Fruit fly (Drosophila melanogaster) whole organism, embryonic: ENCODE measurements around the gene VhaPPA1-2.

Experiments
- Aef1 ChIP-seq: fragments of 200-800 bp; sonication (Bioruptor generic); IDR thresholded peaks from 3 replicates; pipeline ENCODE4 v1.3.6; 2022; ENCODE audit warnings: missing biosample characterization, missing genetic modification characterization
- Bdp1 ChIP-seq: fragments of 200-800 bp; sonication (Bioruptor generic); optimal IDR thresholded peaks from 3 replicates; lab custom pipeline; 2016; ENCODE audit warnings: missing biosample characterization, missing genetic modification characterization
- Bgb ChIP-seq: fragments of 200-800 bp; sonication (Bioruptor generic); IDR thresholded peaks from 2 replicates; pipeline ENCODE4 v1.3.6; 2022; ENCODE audit warnings: missing biosample characterization, missing genetic modification characterization; ENCODE audit not compliant: partially characterized antibody
- CG10462 ChIP-seq: fragments of 200-800 bp; sonication (Bioruptor generic); optimal IDR thresholded peaks from 2 replicates; lab custom pipeline; 2016; ENCODE audit warnings: missing biosample characterization, missing genetic modification characterization
- CG10543 ChIP-seq: fragments of 200-800 bp; sonication (Bioruptor generic); optimal IDR thresholded peaks from 3 replicates; lab custom pipeline; 2017; ENCODE audit warnings: missing biosample characterization, mild to moderate bottlenecking, missing genetic modification characterization, moderate library complexity
- CG10654 ChIP-seq: fragments of 200-800 bp; sonication (Bioruptor generic); optimal IDR thresholded peaks from 2 replicates; lab custom pipeline; 2016; ENCODE audit warnings: missing biosample characterization, missing genetic modification characterization
- CG11456 ChIP-seq: fragments of 200-800 bp; sonication (Bioruptor generic); IDR thresholded peaks from 3 replicates; pipeline ENCODE4 v1.3.6; 2022; ENCODE audit warnings: missing biosample characterization, missing genetic modification characterization
- CG11504 ChIP-seq: fragments of 200-800 bp; sonication (Bioruptor generic); optimal IDR thresholded peaks from 3 replicates; lab custom pipeline; 2019; ENCODE audit warnings: missing biosample characterization, mild to moderate bottlenecking, missing genetic modification characterization, moderate library complexity
- CG1603 ChIP-seq: fragments of 200-800 bp; sonication (Bioruptor generic); optimal IDR thresholded peaks from 2 replicates; lab custom pipeline; 2019; ENCODE audit warnings: missing biosample characterization, mild to moderate bottlenecking, missing genetic modification characterization, moderate library complexity
- CG16815 ChIP-seq: fragments of 200-800 bp; sonication (Bioruptor generic); optimal IDR thresholded peaks from 3 replicates; lab custom pipeline; 2017; ENCODE audit warnings: missing biosample characterization, mild to moderate bottlenecking, missing genetic modification characterization
- CG1832 ChIP-seq: fragments of 200-800 bp; sonication (Bioruptor generic); optimal IDR thresholded peaks from 2 replicates; lab custom pipeline; 2017; ENCODE audit warnings: missing biosample characterization, mild to moderate bottlenecking, missing genetic modification characterization, inconsistent platforms
- CG18619 ChIP-seq: fragments of 200-800 bp; sonication (Bioruptor generic); optimal IDR thresholded peaks from 3 replicates; lab custom pipeline; 2017; ENCODE audit warnings: missing biosample characterization, mild to moderate bottlenecking, missing genetic modification characterization
- CG31388 ChIP-seq: fragments of 200-800 bp; sonication (Bioruptor generic); optimal IDR thresholded peaks from 2 replicates; lab custom pipeline; 2016; ENCODE audit warnings: missing biosample characterization, missing genetic modification characterization
- CG32772 ChIP-seq: fragments of 200-800 bp; sonication (Bioruptor generic); IDR thresholded peaks from 2 replicates; pipeline ENCODE4 v1.3.6; 2022; ENCODE audit warnings: missing biosample characterization, missing genetic modification characterization
- CG4820 ChIP-seq: fragments of 200-800 bp; sonication (Bioruptor generic); optimal IDR thresholded peaks from 3 replicates; lab custom pipeline; 2016; ENCODE audit warnings: missing biosample characterization, missing genetic modification characterization
- CG5245 ChIP-seq: fragments of 200-800 bp; sonication (Bioruptor generic); optimal IDR thresholded peaks from 3 replicates; lab custom pipeline; 2016; ENCODE audit warnings: missing biosample characterization, missing genetic modification characterization
- CG6254 ChIP-seq: fragments of 200-800 bp; sonication (Bioruptor generic); optimal IDR thresholded peaks from 3 replicates; lab custom pipeline; 2017; ENCODE audit warnings: mild to moderate bottlenecking, missing biosample characterization, missing genetic modification reagents, missing genetic modification characterization
- CG7372 ChIP-seq: fragments of 200-800 bp; sonication (Bioruptor generic); IDR thresholded peaks from 2 replicates; pipeline ENCODE4 v1.3.6; 2022; ENCODE audit warnings: missing biosample characterization, missing genetic modification characterization
- CG8089 ChIP-seq: fragments of 200-800 bp; sonication (Bioruptor generic); optimal IDR thresholded peaks from 3 replicates; lab custom pipeline; 2016; ENCODE audit warnings: missing biosample characterization, missing genetic modification characterization
- CG9437 ChIP-seq: fragments of 200-800 bp; sonication (Bioruptor generic); optimal IDR thresholded peaks from 2 replicates; lab custom pipeline; 2018; ENCODE audit warnings: missing biosample characterization, mild to moderate bottlenecking, missing genetic modification characterization
- Camta ChIP-seq: fragments of 200-800 bp; sonication (Bioruptor generic); optimal IDR thresholded peaks from 2 replicates; lab custom pipeline; 2016; ENCODE audit warnings: missing biosample characterization, missing genetic modification characterization
- Dbx ChIP-seq: fragments of 200-800 bp; sonication (Bioruptor generic); IDR thresholded peaks from 3 replicates; pipeline ENCODE4 v1.3.6; 2022; ENCODE audit warnings: missing biosample characterization, missing genetic modification characterization
- H15 ChIP-seq: fragments of 200-800 bp; sonication (Bioruptor generic); IDR thresholded peaks from 3 replicates; pipeline ENCODE4 v1.3.6; 2022; ENCODE audit warnings: missing biosample characterization, missing genetic modification characterization
- HLH4C ChIP-seq: fragments of 200-800 bp; sonication (Bioruptor generic); IDR thresholded peaks from 3 replicates; pipeline ENCODE4 v1.3.6; 2022; ENCODE audit warnings: missing biosample characterization, missing genetic modification characterization; ENCODE audit not compliant: partially characterized antibody
- Kr ChIP-seq: fragments of 200-800 bp; sonication (Bioruptor generic); optimal IDR thresholded peaks from 2 replicates; lab custom pipeline; 2017; ENCODE audit warnings: missing biosample characterization, mild to moderate bottlenecking, missing genetic modification characterization
- NC2β ChIP-seq: fragments of 200-800 bp; sonication (Bioruptor generic); optimal IDR thresholded peaks from 2 replicates; lab custom pipeline; 2016; ENCODE audit warnings: missing biosample characterization, missing genetic modification characterization
- NK7.1 ChIP-seq: fragments of 200-800 bp; sonication (Bioruptor generic); optimal IDR thresholded peaks from 3 replicates; lab custom pipeline; 2016; ENCODE audit warnings: missing biosample characterization, missing genetic modification characterization
- NfI ChIP-seq: fragments of 200-800 bp; sonication (Bioruptor generic); optimal IDR thresholded peaks from 3 replicates; lab custom pipeline; 2018; ENCODE audit warnings: missing biosample characterization, mild to moderate bottlenecking, missing genetic modification characterization, moderate library complexity
- Opbp ChIP-seq: fragments of 200-800 bp; sonication (Bioruptor generic); IDR thresholded peaks from 3 replicates; pipeline ENCODE4 v1.3.6; 2022; ENCODE audit warnings: missing biosample characterization, missing genetic modification characterization; ENCODE audit not compliant: partially characterized antibody
- PHDP ChIP-seq: fragments of 200-800 bp; sonication (Bioruptor generic); optimal IDR thresholded peaks from 3 replicates; lab custom pipeline; 2018; ENCODE audit warnings: missing biosample characterization, mild to moderate bottlenecking, missing genetic modification characterization, moderate library complexity
- Rfx ChIP-seq: fragments of 200-800 bp; sonication (Bioruptor generic); IDR thresholded peaks from 2 replicates; pipeline ENCODE4 v1.3.6; 2022; ENCODE audit warnings: missing biosample characterization, missing genetic modification characterization
- Side ChIP-seq: fragments of 200-800 bp; sonication (Bioruptor generic); optimal IDR thresholded peaks from 2 replicates; lab custom pipeline; 2016; ENCODE audit warnings: missing biosample characterization, missing genetic modification characterization
- YL-1 ChIP-seq: fragments of 200-800 bp; sonication (Bioruptor generic); optimal IDR thresholded peaks from 3 replicates; lab custom pipeline; 2017; ENCODE audit warnings: missing biosample characterization, mild to moderate bottlenecking, missing genetic modification characterization
- amos ChIP-seq: fragments of 200-800 bp; sonication (Bioruptor generic); IDR thresholded peaks from 2 replicates; pipeline ENCODE4 v1.3.6; 2022; ENCODE audit warnings: missing biosample characterization, missing genetic modification characterization; ENCODE audit not compliant: partially characterized antibody
- ara ChIP-seq: fragments of 200-800 bp; sonication (Bioruptor generic); IDR thresholded peaks from 2 replicates; pipeline ENCODE4 v1.3.6; 2022; ENCODE audit warnings: missing biosample characterization, missing genetic modification characterization
- cato ChIP-seq: fragments of 200-800 bp; sonication (Bioruptor generic); optimal IDR thresholded peaks from 2 replicates; lab custom pipeline; 2016; ENCODE audit warnings: missing biosample characterization, missing genetic modification characterization, borderline replicate concordance
- eve ChIP-seq, 2 experiments: fragments of >200 bp; optimal IDR thresholded peaks; 2 replicates each; lab custom pipeline; 2017; ENCODE audit warnings: missing biosample characterization in 2 of 2, missing genetic modification characterization in 2 of 2
- gfzf ChIP-seq: fragments of 200-800 bp; sonication (Bioruptor generic); optimal IDR thresholded peaks from 2 replicates; lab custom pipeline; 2016; ENCODE audit warnings: missing biosample characterization, mild to moderate bottlenecking, missing genetic modification characterization, moderate library complexity
- hbn ChIP-seq: fragments of 200-800 bp; sonication (Bioruptor generic); IDR thresholded peaks from 2 replicates; pipeline ENCODE4 v1.3.6; 2022; ENCODE audit warnings: missing biosample characterization, missing genetic modification characterization; ENCODE audit not compliant: partially characterized antibody
- hth ChIP-seq: fragments of >200 bp; optimal IDR thresholded peaks from 2 replicates; lab custom pipeline; 2017; ENCODE audit warnings: inconsistent platforms
- insv ChIP-seq, 2 experiments: fragments of 200-800 bp; sonication (Bioruptor generic); optimal IDR thresholded peaks; 3 replicates each; lab custom pipeline; 2016 to 2018; ENCODE audit warnings: missing biosample characterization in 2 of 2, missing genetic modification characterization in 2 of 2
- jumu ChIP-seq: fragments of 200-800 bp; sonication (Bioruptor generic); optimal IDR thresholded peaks from 3 replicates; lab custom pipeline; 2016; ENCODE audit warnings: missing biosample characterization, missing genetic modification characterization
- klu ChIP-seq: fragments of 200-800 bp; sonication (Bioruptor generic); IDR thresholded peaks from 2 replicates; pipeline ENCODE4 v1.3.6; 2022; ENCODE audit warnings: missing biosample characterization, missing genetic modification characterization
- kni ChIP-seq: fragments of 200-800 bp; sonication (Bioruptor generic); optimal IDR thresholded peaks from 3 replicates; lab custom pipeline; 2017; ENCODE audit warnings: mild to moderate bottlenecking, missing biosample characterization, missing genetic modification reagents, missing genetic modification characterization
- lmd ChIP-seq: fragments of 200-800 bp; sonication (Bioruptor generic); IDR thresholded peaks from 2 replicates; pipeline ENCODE4 v1.3.6; 2022; ENCODE audit warnings: missing biosample characterization, missing genetic modification characterization
- p53 ChIP-seq: fragments of 200-800 bp; sonication (Bioruptor generic); optimal IDR thresholded peaks from 2 replicates; lab custom pipeline; 2016; ENCODE audit warnings: missing biosample characterization, missing genetic modification characterization
- pho ChIP-seq: fragments of 200-800 bp; sonication (Bioruptor generic); optimal IDR thresholded peaks from 2 replicates; lab custom pipeline; 2016; ENCODE audit warnings: missing biosample characterization, missing genetic modification characterization
- rib ChIP-seq: fragments of 200-800 bp; sonication (Bioruptor generic); IDR thresholded peaks from 2 replicates; pipeline ENCODE4 v1.3.6; 2022; ENCODE audit warnings: missing biosample characterization, missing genetic modification characterization
- sob ChIP-seq: fragments of 200-800 bp; sonication (Bioruptor generic); IDR thresholded peaks from 2 replicates; pipeline ENCODE4 v1.3.6; 2022; ENCODE audit warnings: missing biosample characterization, missing genetic modification characterization
- tup ChIP-seq: fragments of 200-800 bp; sonication (Bioruptor generic); optimal IDR thresholded peaks from 2 replicates; lab custom pipeline; 2016; ENCODE audit warnings: missing biosample characterization, mild to moderate bottlenecking, missing genetic modification characterization, moderate library complexity
- zen2 ChIP-seq: fragments of 200-800 bp; sonication (Bioruptor generic); IDR thresholded peaks from 3 replicates; pipeline ENCODE4 v1.3.6; 2022; ENCODE audit warnings: missing biosample characterization, missing genetic modification characterization; ENCODE audit not compliant: partially characterized antibody

VhaPPA1-2 gene

dm6 chr3R:14875274-14875964, 24.7 kb downstream of the VhaPPA1-2 start, which contains the start of gene btsz (continued):
- TF ChIP-seq Side (GFP tag; lab: Kevin White, UChicago) (no peak), PHDP (tag; lab: Kevin White, UChicago) (peak; percentile 27), klu (GFP tag; lab: Robert Waterston, UW) (no peak), kni (no peak), Opbp (no peak), lmd (GFP tag; lab: Robert Waterston, UW) (no peak), HLH4C (GFP tag; lab: Robert Waterston, UW) (no peak), CG1603 (tag; lab: Kevin White, UChicago) (no peak), Bgb (GFP tag; lab: Robert Waterston, UW) (no peak), gfzf (GFP tag; lab: Kevin White, UChicago) (no peak), CG5245 (no peak), CG7372 (GFP tag; lab: Robert Waterston, UW) (no peak), eve (GFP tag; optimal IDR thresholded peaks at IDR 0.05; lab: Kevin White, UChicago) (no peak), CG4820 (GFP tag; lab: Kevin White, UChicago) (peak; percentile 15), Kr (GFP tag; lab: Kevin White, UChicago) (no peak), jumu (GFP tag; lab: Kevin White, UChicago) (no peak), NC2β (GFP tag; lab: Kevin White, UChicago) (no peak), Dbx (0 out of 3 replicates have a peak, but pooled peaks have one; percentile 24), CG6254 (GFP tag; lab: Kevin White, UChicago) (no peak), Aef1 (GFP tag; lab: Robert Waterston, UW) (no peak), NfI (GFP tag; lab: Kevin White, UChicago) (peak; percentile 14), insv (GFP tag; optimal IDR thresholded peaks at IDR 0.05; lab: Kevin White, UChicago) (no peak), NK7.1 (GFP tag; lab: Kevin White, UChicago) (no peak), Rfx (no peak), CG11504 (tag; lab: Kevin White, UChicago) (peak; percentile 72), cato (GFP tag; lab: Kevin White, UChicago) (no peak), CG9437 (GFP tag; lab: Kevin White, UChicago) (peak; percentile 26), p53 (no peak), tup (GFP tag; lab: Kevin White, UChicago) (no peak), H15 (no peak), Bdp1 (GFP tag; lab: Kevin White, UChicago) (no peak), hbn (GFP tag; lab: Robert Waterston, UW) (no peak), CG8089 (GFP tag; lab: Kevin White, UChicago) (no peak), CG18619 (peak; percentile 59), CG16815 (GFP tag; lab: Kevin White, UChicago) (no peak), CG1832 (no peak), sob (GFP tag; lab: Robert Waterston, UW) (no peak), YL-1 (GFP tag; lab: Kevin White, UChicago) (no peak), CG32772 (GFP tag; lab: Robert Waterston, UW) (no peak), Camta (GFP tag; lab: Kevin White, UChicago) (no peak), CG11456 (no peak), ara (GFP tag; lab: Robert Waterston, UW) (no peak), pho (no peak), CG31388 (GFP tag; lab: Kevin White, UChicago) (no peak), rib (GFP tag; lab: Robert Waterston, UW) (no peak), CG10543 (GFP tag; lab: Kevin White, UChicago) (peak; percentile 60), amos (GFP tag; lab: Robert Waterston, UW) (no peak; the same call in 1 of the 2 replicates), zen2 (GFP tag; lab: Robert Waterston, UW) (no peak), hth (no peak), CG10654 (GFP tag; lab: Kevin White, UChicago) (no peak), CG10462 (no peak)
